Fruit fly (Drosophila melanogaster) whole organism, embryonic: ENCODE data around the gene Sbf.
A peak's percentile ranks its signal among the peaks of the same experiment; 100 is the strongest.

ENCODE experiments used
- Atf3 ChIP-seq: fragments of 200-800 bp; sonication (Bioruptor generic); optimal IDR thresholded peaks from 3 replicates; lab custom pipeline; 2016; ENCODE audit warnings: missing biosample characterization, missing genetic modification characterization
- Awh ChIP-seq: fragments of 200-800 bp; sonication (Bioruptor generic); IDR thresholded peaks from 2 replicates; pipeline ENCODE4, ENCODE4 v1.3.6; 2022; ENCODE audit warnings: missing biosample characterization, missing genetic modification characterization
- Blimp-1 ChIP-seq: fragments of 200-800 bp; sonication (Bioruptor generic); optimal IDR thresholded peaks from 3 replicates; lab custom pipeline; 2018; ENCODE audit warnings: missing biosample characterization, missing genetic modification characterization, mild to moderate bottlenecking, moderate library complexity, missing genetic modification reagents
- BtbVII ChIP-seq: fragments of 200-800 bp; sonication (Bioruptor generic); optimal IDR thresholded peaks from 3 replicates; lab custom pipeline; 2017; ENCODE audit warnings: missing biosample characterization, mild to moderate bottlenecking, missing genetic modification characterization
- CG10431 ChIP-seq: fragments of 200-800 bp; sonication (Bioruptor generic); optimal IDR thresholded peaks from 3 replicates; lab custom pipeline; 2018; ENCODE audit warnings: missing biosample characterization, mild to moderate bottlenecking, missing genetic modification characterization
- CG11247 ChIP-seq: fragments of 200-800 bp; sonication (Bioruptor generic); IDR thresholded peaks from 2 replicates; pipeline ENCODE4 v1.3.6; 2022; ENCODE audit warnings: missing biosample characterization, missing genetic modification characterization
- CG12299 ChIP-seq: fragments of 200-800 bp; sonication (Bioruptor generic); optimal IDR thresholded peaks from 2 replicates; lab custom pipeline; 2018; ENCODE audit warnings: missing biosample characterization, mild to moderate bottlenecking, missing genetic modification characterization
- CG1233 ChIP-seq: fragments of 200-800 bp; sonication (Bioruptor generic); optimal IDR thresholded peaks from 4 replicates; lab custom pipeline; 2018; ENCODE audit warnings: missing biosample characterization, mild to moderate bottlenecking, missing genetic modification characterization
- CG14860 ChIP-seq: fragments of 200-800 bp; sonication (Bioruptor generic); IDR thresholded peaks from 3 replicates; pipeline ENCODE4 v1.3.6; 2022; ENCODE audit warnings: missing biosample characterization, missing genetic modification characterization; ENCODE audit not compliant: partially characterized antibody
- CG1647 ChIP-seq: fragments of 200-800 bp; sonication (Bioruptor generic); optimal IDR thresholded peaks from 3 replicates; lab custom pipeline; 2016; ENCODE audit warnings: missing biosample characterization, missing genetic modification characterization
- CG17568 ChIP-seq: fragments of 200-800 bp; sonication (Bioruptor generic); optimal IDR thresholded peaks from 2 replicates; lab custom pipeline; 2018; ENCODE audit warnings: missing biosample characterization, mild to moderate bottlenecking, missing genetic modification characterization, moderate library complexity
- CG17802 ChIP-seq: fragments of 200-800 bp; sonication (Bioruptor generic); optimal IDR thresholded peaks from 2 replicates; lab custom pipeline; 2018; ENCODE audit warnings: missing biosample characterization, mild to moderate bottlenecking, missing genetic modification characterization, moderate library complexity
- CG30020 ChIP-seq: fragments of 200-800 bp; optimal IDR thresholded peaks from 2 replicates; lab custom pipeline; 2019; ENCODE audit warnings: missing biosample characterization, mild to moderate bottlenecking, missing genetic modification characterization, moderate library complexity
- CG30403 ChIP-seq: fragments of 200-800 bp; sonication (Bioruptor generic); optimal IDR thresholded peaks from 3 replicates; lab custom pipeline; 2016; ENCODE audit warnings: missing biosample characterization, missing genetic modification characterization
- CG31224 ChIP-seq: fragments of 200-800 bp; sonication (Bioruptor generic); IDR thresholded peaks from 2 replicates; pipeline ENCODE4 v1.3.6; 2022; ENCODE audit warnings: missing biosample characterization, missing genetic modification characterization
- CG32532 ChIP-seq: fragments of 200-800 bp; sonication (Bioruptor generic); IDR thresholded peaks from 2 replicates; pipeline ENCODE4 v1.3.6; 2022; ENCODE audit warnings: missing biosample characterization, missing genetic modification characterization
- CG3726 ChIP-seq: fragments of 200-800 bp; sonication (Bioruptor generic); IDR thresholded peaks from 3 replicates; pipeline ENCODE4, ENCODE4 v1.3.6; 2022; ENCODE audit warnings: missing biosample characterization, missing genetic modification characterization
- CG9437 ChIP-seq: fragments of 200-800 bp; sonication (Bioruptor generic); optimal IDR thresholded peaks from 2 replicates; lab custom pipeline; 2018; ENCODE audit warnings: missing biosample characterization, mild to moderate bottlenecking, missing genetic modification characterization
- CHES-1-like ChIP-seq: fragments of 200-800 bp; sonication (Bioruptor generic); optimal IDR thresholded peaks from 2 replicates; lab custom pipeline; 2016; ENCODE audit warnings: missing biosample characterization, missing genetic modification characterization
- Camta ChIP-seq: fragments of 200-800 bp; sonication (Bioruptor generic); optimal IDR thresholded peaks from 2 replicates; lab custom pipeline; 2016; ENCODE audit warnings: missing biosample characterization, missing genetic modification characterization
- CrebB ChIP-seq: fragments of 200-800 bp; sonication (Bioruptor generic); optimal IDR thresholded peaks from 3 replicates; lab custom pipeline; 2018; ENCODE audit warnings: missing biosample characterization, mild to moderate bottlenecking, missing genetic modification characterization
- Dref ChIP-seq: fragments of 200-800 bp; sonication (Bioruptor generic); IDR thresholded peaks from 2 replicates; pipeline ENCODE4 v1.3.6; 2022; ENCODE audit warnings: missing biosample characterization, missing genetic modification characterization
- Gsc ChIP-seq: fragments of 200-800 bp; sonication (Bioruptor generic); IDR thresholded peaks from 2 replicates; pipeline ENCODE4 v1.3.6; 2022; ENCODE audit warnings: missing biosample characterization, missing genetic modification characterization
- Hand ChIP-seq: fragments of 200-800 bp; sonication (Bioruptor generic); optimal IDR thresholded peaks from 2 replicates; lab custom pipeline; 2017; ENCODE audit warnings: mild to moderate bottlenecking, missing biosample characterization, missing genetic modification reagents, missing genetic modification characterization
- Jarid2 ChIP-seq: fragments of 200-800 bp; sonication (Bioruptor generic); optimal IDR thresholded peaks from 3 replicates; lab custom pipeline; 2017; ENCODE audit warnings: mild to moderate bottlenecking, missing biosample characterization, missing genetic modification reagents, missing genetic modification characterization
- Kr ChIP-seq: fragments of 200-800 bp; sonication (Bioruptor generic); optimal IDR thresholded peaks from 2 replicates; lab custom pipeline; 2017; ENCODE audit warnings: missing biosample characterization, mild to moderate bottlenecking, missing genetic modification characterization
- Med ChIP-seq: fragments of 200-800 bp; sonication (Bioruptor generic); peaks from one replicate; lab custom pipeline; 2016; ENCODE audit warnings: missing biosample characterization, missing genetic modification characterization, mild to moderate bottlenecking, inconsistent platforms, moderate library complexity
- NC2β ChIP-seq: fragments of 200-800 bp; sonication (Bioruptor generic); optimal IDR thresholded peaks from 2 replicates; lab custom pipeline; 2016; ENCODE audit warnings: missing biosample characterization, missing genetic modification characterization
- PHDP ChIP-seq: fragments of 200-800 bp; sonication (Bioruptor generic); optimal IDR thresholded peaks from 3 replicates; lab custom pipeline; 2018; ENCODE audit warnings: missing biosample characterization, mild to moderate bottlenecking, missing genetic modification characterization, moderate library complexity
- Scr ChIP-seq: fragments of 200-800 bp; sonication (Bioruptor generic); IDR thresholded peaks from 2 replicates; pipeline ENCODE4 v1.3.6; 2022; ENCODE audit warnings: missing biosample characterization, missing genetic modification characterization; ENCODE audit not compliant: partially characterized antibody
- Six4 ChIP-seq: fragments of 200-800 bp; sonication (Bioruptor generic); optimal IDR thresholded peaks from 2 replicates; lab custom pipeline; 2016; ENCODE audit warnings: missing biosample characterization, missing genetic modification characterization
- Ssrp ChIP-seq: fragments of 200-800 bp; sonication (Bioruptor generic); optimal IDR thresholded peaks from 2 replicates; lab custom pipeline; 2018; ENCODE audit warnings: missing biosample characterization, mild to moderate bottlenecking, missing genetic modification characterization, moderate library complexity
- TFAM ChIP-seq: fragments of 200-800 bp; sonication (Bioruptor generic); optimal IDR thresholded peaks from 2 replicates; lab custom pipeline; 2017; ENCODE audit warnings: missing biosample characterization, missing genetic modification characterization, inconsistent platforms
- Vsx1 ChIP-seq: fragments of 200-800 bp; sonication (Bioruptor generic); optimal IDR thresholded peaks from 2 replicates; lab custom pipeline; 2017; ENCODE audit warnings: missing biosample characterization, mild to moderate bottlenecking, missing genetic modification characterization, missing genetic modification reagents
- Xrp1 ChIP-seq: fragments of 200-800 bp; sonication (Bioruptor generic); IDR thresholded peaks from 2 replicates; pipeline ENCODE4 v1.3.6; 2022; ENCODE audit warnings: missing biosample characterization, missing genetic modification characterization
- al ChIP-seq: fragments of 200-800 bp; sonication (Bioruptor generic); IDR thresholded peaks from 2 replicates; pipeline ENCODE4 v1.3.6; 2022; ENCODE audit warnings: missing biosample characterization, missing genetic modification characterization
- caup ChIP-seq: fragments of 200-800 bp; sonication (Bioruptor generic); optimal IDR thresholded peaks from 3 replicates; lab custom pipeline; 2017; ENCODE audit warnings: missing biosample characterization, mild to moderate bottlenecking, missing genetic modification characterization, moderate library complexity; ENCODE audit not compliant: severe bottlenecking
- dpn ChIP-seq, 2 experiments: fragments of 200-800 bp; sonication (Bioruptor generic); optimal IDR thresholded peaks; 3 replicates each; lab custom pipeline; 2016; ENCODE audit warnings: missing biosample characterization in 2 of 2, missing genetic modification characterization in 2 of 2
- lab ChIP-seq: fragments of 200-800 bp; sonication (Bioruptor generic); optimal IDR thresholded peaks from 3 replicates; lab custom pipeline; 2017; ENCODE audit warnings: missing biosample characterization, missing genetic modification characterization, mild to moderate bottlenecking, moderate library complexity, missing genetic modification reagents
- nerfin-1 ChIP-seq: fragments of 200-800 bp; sonication (Bioruptor generic); optimal IDR thresholded peaks from 3 replicates; lab custom pipeline; 2019; ENCODE audit warnings: missing biosample characterization, mild to moderate bottlenecking, missing genetic modification characterization, moderate library complexity
- p53 ChIP-seq: fragments of 200-800 bp; sonication (Bioruptor generic); optimal IDR thresholded peaks from 2 replicates; lab custom pipeline; 2016; ENCODE audit warnings: missing biosample characterization, missing genetic modification characterization
- peb ChIP-seq: fragments of 200-800 bp; sonication (Bioruptor generic); IDR thresholded peaks from 2 replicates; pipeline ENCODE4 v1.3.6; 2022; ENCODE audit warnings: missing biosample characterization, missing genetic modification characterization
- schlank ChIP-seq: fragments of 200-800 bp; sonication (Bioruptor generic); optimal IDR thresholded peaks from 2 replicates; lab custom pipeline; 2018; ENCODE audit warnings: missing biosample characterization, mild to moderate bottlenecking, missing genetic modification characterization
- scrt ChIP-seq: fragments of 200-800 bp; sonication (Bioruptor generic); optimal IDR thresholded peaks from 2 replicates; lab custom pipeline; 2018; ENCODE audit warnings: missing biosample characterization, mild to moderate bottlenecking, missing genetic modification characterization, moderate library complexity
- sqz ChIP-seq: fragments of 200-800 bp; sonication (Bioruptor generic); optimal IDR thresholded peaks from 3 replicates; lab custom pipeline; 2018; ENCODE audit warnings: missing biosample characterization, mild to moderate bottlenecking, missing genetic modification characterization
- tio ChIP-seq: fragments of 200-800 bp; sonication (Bioruptor generic); optimal IDR thresholded peaks from 2 replicates; lab custom pipeline; 2017; ENCODE audit warnings: missing biosample characterization, missing genetic modification characterization, inconsistent platforms
- tx ChIP-seq: fragments of 200-800 bp; sonication (Bioruptor generic); optimal IDR thresholded peaks from 2 replicates; lab custom pipeline; 2016; ENCODE audit warnings: missing biosample characterization, missing genetic modification characterization
- vfl ChIP-seq: fragments of 200-800 bp; sonication (Bioruptor generic); optimal IDR thresholded peaks from 2 replicates; lab custom pipeline; 2016; ENCODE audit warnings: missing biosample characterization, missing genetic modification characterization
- zfh2 ChIP-seq: fragments of 200-800 bp; sonication (Bioruptor generic); optimal IDR thresholded peaks from 2 replicates; lab custom pipeline; 2016; ENCODE audit warnings: missing biosample characterization, missing genetic modification characterization

The Sbf gene

dm6 chr3R:11760669-11761387, 35.9 kb downstream of the Sbf start (continued):
- TF ChIP-seq CG12299 (peak; percentile 100), tx (GFP tag; lab: Kevin White, UChicago) (peak; percentile 100), CG31224 (GFP tag; lab: Robert Waterston, UW) (no peak), zfh2 (GFP tag; lab: Kevin White, UChicago) (peak; percentile 100), PHDP (tag; lab: Kevin White, UChicago) (peak; percentile 100), CG3726 (GFP tag; lab: Robert Waterston, UW) (no peak), CG1647 (GFP tag; lab: Kevin White, UChicago) (peak; percentile 100), sqz (GFP tag; lab: Kevin White, UChicago) (peak; percentile 100), CG30403 (peak; percentile 100), NC2β (peak; percentile 100), Med (peak; percentile 100), CrebB (tag; lab: Kevin White, UChicago) (peak; percentile 100), Six4 (GFP tag; lab: Kevin White, UChicago) (peak; percentile 100), tio (peak; percentile 100), CG11247 (GFP tag; lab: Robert Waterston, UW) (no peak), Ssrp (tag; lab: Kevin White, UChicago) (peak; percentile 100), Gsc (GFP tag; lab: Robert Waterston, UW) (no peak), Dref (GFP tag; lab: Robert Waterston, UW) (no peak), scrt (GFP tag; lab: Kevin White, UChicago) (peak; percentile 99), CG9437 (GFP tag; lab: Kevin White, UChicago) (peak; percentile 97), CG30020 (tag; lab: Kevin White, UChicago) (peak; percentile 93), TFAM (GFP tag; lab: Kevin White, UChicago) (peak; percentile 97), BtbVII (GFP tag; lab: Kevin White, UChicago) (peak; percentile 100), CG17802 (tag; lab: Kevin White, UChicago) (peak; percentile 95), CG32532 (GFP tag; lab: Robert Waterston, UW) (no peak), Jarid2 (GFP tag; lab: Kevin White, UChicago) (peak; percentile 98), CG10431 (peak; percentile 99), lab (peak; percentile 100), Xrp1 (GFP tag; lab: Robert Waterston, UW) (no peak), Camta (GFP tag; lab: Kevin White, UChicago) (peak; percentile 100), Atf3 (peak; percentile 100), p53 (GFP tag; lab: Kevin White, UChicago) (peak; percentile 100), al (no peak), CHES-1-like (peak; percentile 100), nerfin-1 (tag; lab: Kevin White, UChicago) (peak; percentile 99), CG17568 (peak; percentile 100), Awh (no peak), caup (peak; percentile 100), CG14860 (GFP tag; lab: Robert Waterston, UW) (no peak), Kr (peak; percentile 91), Blimp-1 (GFP tag; lab: Kevin White, UChicago) (peak; percentile 99), dpn (GFP tag; optimal IDR thresholded peaks at IDR 0.05; lab: Kevin White, UChicago) (peak; percentile 100), schlank (tag; lab: Kevin White, UChicago) (peak; percentile 100), peb (GFP tag; lab: Robert Waterston, UW) (no peak), vfl (GFP tag; lab: Kevin White, UChicago) (peak; percentile 100), Vsx1 (GFP tag; lab: Kevin White, UChicago) (peak; percentile 99), Hand (peak; percentile 100), CG1233 (GFP tag; lab: Kevin White, UChicago) (peak; percentile 100), Scr (GFP tag; lab: Robert Waterston, UW) (no peak)
